Worm (Caenorhabditis elegans) whole organism, midembryonic: ENCODE data around the gene rpb-11.

ENCODE experiments used
- T22C8.4 ChIP-seq: fragments of 200-800 bp; sonication (Bioruptor generic); IDR thresholded peaks from 2 replicates; pipeline ENCODE4 v1.3.6; 2022; ENCODE audit warnings: missing genetic modification characterization, missing compliant biosample characterization
- cog-1 ChIP-seq: sonication (generic microtip); optimal IDR thresholded peaks from 2 replicates; lab custom pipeline; 2016; ENCODE audit warnings: missing genetic modification characterization, missing compliant biosample characterization
- flt-1 ChIP-seq: fragments of 200-800 bp; sonication (Bioruptor generic); IDR thresholded peaks from 2 replicates; pipeline ENCODE4 v1.3.6; 2022; ENCODE audit warnings: missing genetic modification characterization, missing compliant biosample characterization
- klf-2 ChIP-seq: fragments of 200-800 bp; sonication (Bioruptor generic); conservative IDR thresholded peaks from 2 replicates; pipeline ENCODE4 v1.3.6; 2022; ENCODE audit warnings: missing genetic modification reagents, missing genetic modification characterization, missing compliant biosample characterization
- med-1 ChIP-seq: sonication (generic microtip); optimal IDR thresholded peaks from 2 replicates; lab custom pipeline; 2017; ENCODE audit warnings: missing genetic modification characterization, mild to moderate bottlenecking, missing compliant biosample characterization, antibody characterized with exemption, missing genetic modification reagents; ENCODE audit not compliant: insufficient read depth
- ref-1 ChIP-seq: fragments of 200-800 bp; sonication (Bioruptor generic); conservative IDR thresholded peaks from 2 replicates; pipeline ENCODE4 v1.3.6; 2022; ENCODE audit warnings: missing genetic modification reagents, missing genetic modification characterization, missing compliant biosample characterization

- TF ChIP-seq flt-1 (GFP tag; lab: Robert Waterston, UW), result no peak
- TF ChIP-seq cog-1 (tag; lab: Kevin White, UChicago), result no peak
- TF ChIP-seq ref-1, result no peak
- no peak for TF ChIP-seq med-1 (GFP tag; lab: Kevin White, UChicago)
- no peak for TF ChIP-seq T22C8.4 (GFP tag; lab: Robert Waterston, UW)
- TF ChIP-seq klf-2, result no peak
Observed at ce11 chrII:14037484-14038303, 22.2 kb upstream of the rpb-11 start.
